Fruit fly (Drosophila melanogaster) whole organism, embryonic: ENCODE measurements around the gene nesd.

Source experiments
- Abd-B ChIP-seq: fragments of 200-800 bp; sonication (Bioruptor generic); optimal IDR thresholded peaks from 2 replicates; lab custom pipeline; 2018; ENCODE audit warnings: missing biosample characterization, mild to moderate bottlenecking, missing genetic modification characterization, moderate library complexity
- Bdp1 ChIP-seq: fragments of 200-800 bp; sonication (Bioruptor generic); optimal IDR thresholded peaks from 3 replicates; lab custom pipeline; 2016; ENCODE audit warnings: missing biosample characterization, missing genetic modification characterization
- Bgb ChIP-seq: fragments of 200-800 bp; sonication (Bioruptor generic); IDR thresholded peaks from 2 replicates; pipeline ENCODE4 v1.3.6; 2022; ENCODE audit warnings: missing biosample characterization, missing genetic modification characterization; ENCODE audit not compliant: partially characterized antibody
- CG10209 ChIP-seq: fragments of 200-800 bp; sonication (Bioruptor generic); optimal IDR thresholded peaks from 3 replicates; lab custom pipeline; 2017; ENCODE audit warnings: missing biosample characterization, mild to moderate bottlenecking, missing genetic modification characterization, missing genetic modification reagents
- CG12155 ChIP-seq: fragments of 200-800 bp; sonication (Bioruptor generic); optimal IDR thresholded peaks from 3 replicates; lab custom pipeline; 2016; ENCODE audit warnings: missing biosample characterization, missing genetic modification characterization
- CG12769 ChIP-seq: fragments of 200-800 bp; sonication (Bioruptor generic); optimal IDR thresholded peaks from 2 replicates; lab custom pipeline; 2019; ENCODE audit warnings: missing biosample characterization, mild to moderate bottlenecking, missing genetic modification characterization, moderate library complexity
- CG13624 ChIP-seq: fragments of 200-800 bp; sonication (Bioruptor generic); optimal IDR thresholded peaks from 2 replicates; lab custom pipeline; 2016; ENCODE audit warnings: missing biosample characterization, missing genetic modification characterization
- CG15269 ChIP-seq: fragments of 200-800 bp; sonication (Bioruptor generic); optimal IDR thresholded peaks from 2 replicates; lab custom pipeline; 2018; ENCODE audit warnings: missing biosample characterization, mild to moderate bottlenecking, missing genetic modification characterization, moderate library complexity
- CG15514 ChIP-seq: fragments of 200-800 bp; sonication (Bioruptor generic); optimal IDR thresholded peaks from 3 replicates; lab custom pipeline; 2017; ENCODE audit warnings: missing biosample characterization, missing genetic modification characterization, mild to moderate bottlenecking, moderate library complexity, missing genetic modification reagents
- CG1603 ChIP-seq: fragments of 200-800 bp; sonication (Bioruptor generic); optimal IDR thresholded peaks from 2 replicates; lab custom pipeline; 2019; ENCODE audit warnings: missing biosample characterization, mild to moderate bottlenecking, missing genetic modification characterization, moderate library complexity
- CG17361 ChIP-seq: fragments of 200-800 bp; sonication (Bioruptor generic); IDR thresholded peaks from 3 replicates; pipeline ENCODE4 v1.3.6; 2022; ENCODE audit warnings: missing biosample characterization, missing genetic modification characterization
- CG1832 ChIP-seq: fragments of 200-800 bp; sonication (Bioruptor generic); optimal IDR thresholded peaks from 2 replicates; lab custom pipeline; 2017; ENCODE audit warnings: missing biosample characterization, mild to moderate bottlenecking, missing genetic modification characterization, inconsistent platforms
- CG18599 ChIP-seq: fragments of 200-800 bp; sonication (Bioruptor generic); optimal IDR thresholded peaks from 3 replicates; lab custom pipeline; 2017; ENCODE audit warnings: missing biosample characterization, missing genetic modification characterization, mild to moderate bottlenecking, moderate library complexity, missing genetic modification reagents
- CG30020 ChIP-seq: fragments of 200-800 bp; optimal IDR thresholded peaks from 2 replicates; lab custom pipeline; 2019; ENCODE audit warnings: missing biosample characterization, mild to moderate bottlenecking, missing genetic modification characterization, moderate library complexity
- CG30403 ChIP-seq: fragments of 200-800 bp; sonication (Bioruptor generic); optimal IDR thresholded peaks from 3 replicates; lab custom pipeline; 2016; ENCODE audit warnings: missing biosample characterization, missing genetic modification characterization
- CG31441 ChIP-seq: fragments of 200-800 bp; sonication (Bioruptor generic); IDR thresholded peaks from 2 replicates; pipeline ENCODE4 v1.3.6; 2022; ENCODE audit warnings: missing biosample characterization, missing genetic modification characterization
- CG33213 ChIP-seq: fragments of 200-800 bp; sonication (Bioruptor generic); optimal IDR thresholded peaks from 3 replicates; lab custom pipeline; 2016; ENCODE audit warnings: missing biosample characterization, missing genetic modification characterization
- CG5180 ChIP-seq: fragments of 200-800 bp; sonication (Bioruptor generic); optimal IDR thresholded peaks from 3 replicates; lab custom pipeline; 2017; ENCODE audit warnings: missing biosample characterization, missing genetic modification characterization, mild to moderate bottlenecking, moderate library complexity, missing genetic modification reagents
- CG7556 ChIP-seq: fragments of 200-800 bp; sonication (Bioruptor generic); optimal IDR thresholded peaks from 2 replicates; lab custom pipeline; 2017; ENCODE audit warnings: missing biosample characterization, mild to moderate bottlenecking, missing genetic modification characterization
- CG9932 ChIP-seq: fragments of 200-800 bp; sonication (Bioruptor generic); IDR thresholded peaks from 2 replicates; pipeline ENCODE4 v1.3.6; 2022; ENCODE audit warnings: missing biosample characterization, missing genetic modification characterization
- Chrac-16 ChIP-seq: fragments of 200-800 bp; sonication (Bioruptor generic); optimal IDR thresholded peaks from 3 replicates; lab custom pipeline; 2016; ENCODE audit warnings: missing biosample characterization, missing genetic modification characterization
- CoRest ChIP-seq: fragments of 200-800 bp; sonication (Bioruptor generic); optimal IDR thresholded peaks from 3 replicates; lab custom pipeline; 2018; ENCODE audit warnings: missing biosample characterization, mild to moderate bottlenecking, missing genetic modification characterization, moderate library complexity
- Ets97D ChIP-seq: fragments of 200-800 bp; sonication (Bioruptor generic); optimal IDR thresholded peaks from 3 replicates; lab custom pipeline; 2016; ENCODE audit warnings: missing biosample characterization, missing genetic modification characterization
- Gsc ChIP-seq: fragments of 200-800 bp; sonication (Bioruptor generic); IDR thresholded peaks from 2 replicates; pipeline ENCODE4 v1.3.6; 2022; ENCODE audit warnings: missing biosample characterization, missing genetic modification characterization
- HLH54F ChIP-seq: fragments of 200-800 bp; sonication (Bioruptor generic); optimal IDR thresholded peaks from 3 replicates; lab custom pipeline; 2016; ENCODE audit warnings: missing biosample characterization, missing genetic modification characterization
- Hey ChIP-seq: fragments of 200-800 bp; sonication (Bioruptor generic); optimal IDR thresholded peaks from 3 replicates; lab custom pipeline; 2018; ENCODE audit warnings: missing biosample characterization, mild to moderate bottlenecking, missing genetic modification characterization
- Hsf ChIP-seq: fragments of 200-800 bp; sonication (Bioruptor generic); optimal IDR thresholded peaks from 3 replicates; lab custom pipeline; 2016; ENCODE audit warnings: missing biosample characterization, missing genetic modification characterization
- NfI ChIP-seq: fragments of 200-800 bp; sonication (Bioruptor generic); optimal IDR thresholded peaks from 3 replicates; lab custom pipeline; 2018; ENCODE audit warnings: missing biosample characterization, mild to moderate bottlenecking, missing genetic modification characterization, moderate library complexity
- Rfx ChIP-seq: fragments of 200-800 bp; sonication (Bioruptor generic); IDR thresholded peaks from 2 replicates; pipeline ENCODE4 v1.3.6; 2022; ENCODE audit warnings: missing biosample characterization, missing genetic modification characterization
- Sox100B ChIP-seq: fragments of 200-800 bp; sonication (Bioruptor generic); optimal IDR thresholded peaks from 3 replicates; lab custom pipeline; 2018; ENCODE audit warnings: missing biosample characterization, mild to moderate bottlenecking, missing genetic modification characterization
- Vsx1 ChIP-seq: fragments of 200-800 bp; sonication (Bioruptor generic); optimal IDR thresholded peaks from 2 replicates; lab custom pipeline; 2017; ENCODE audit warnings: missing biosample characterization, mild to moderate bottlenecking, missing genetic modification characterization, missing genetic modification reagents
- crp ChIP-seq, 2 experiments: fragments of 200-800 bp; sonication (Bioruptor generic); optimal IDR thresholded peaks; 2 replicates in 1 of 2; 3 replicates in 1 of 2; lab custom pipeline; 2017; ENCODE audit warnings: missing biosample characterization in 2 of 2, missing genetic modification characterization in 2 of 2, mild to moderate bottlenecking in 1 of 2, moderate library complexity in 1 of 2
- dati ChIP-seq: fragments of 200-800 bp; sonication (Bioruptor generic); IDR thresholded peaks from 2 replicates; pipeline ENCODE4 v1.3.6; 2022; ENCODE audit warnings: missing biosample characterization, missing genetic modification characterization
- dmrt11E ChIP-seq: fragments of 200-800 bp; sonication (Bioruptor generic); optimal IDR thresholded peaks from 3 replicates; lab custom pipeline; 2018; ENCODE audit warnings: missing biosample characterization, mild to moderate bottlenecking, missing genetic modification characterization, moderate library complexity
- ems ChIP-seq: fragments of 200-800 bp; sonication (Bioruptor generic); optimal IDR thresholded peaks from 3 replicates; lab custom pipeline; 2016; ENCODE audit warnings: missing biosample characterization, missing genetic modification characterization
- ewg ChIP-seq: fragments of 200-800 bp; sonication (Bioruptor generic); optimal IDR thresholded peaks from 3 replicates; lab custom pipeline; 2017; ENCODE audit warnings: mild to moderate bottlenecking, missing biosample characterization, missing genetic modification reagents, missing genetic modification characterization
- gem ChIP-seq: fragments of 200-800 bp; sonication (Bioruptor generic); optimal IDR thresholded peaks from 2 replicates; lab custom pipeline; 2019; ENCODE audit warnings: missing biosample characterization, mild to moderate bottlenecking, missing genetic modification characterization, moderate library complexity
- grau ChIP-seq: fragments of 200-800 bp; optimal IDR thresholded peaks from 3 replicates; lab custom pipeline; 2019; ENCODE audit warnings: missing biosample characterization, mild to moderate bottlenecking, missing genetic modification characterization, moderate library complexity
- hbn ChIP-seq: fragments of 200-800 bp; sonication (Bioruptor generic); IDR thresholded peaks from 2 replicates; pipeline ENCODE4 v1.3.6; 2022; ENCODE audit warnings: missing biosample characterization, missing genetic modification characterization; ENCODE audit not compliant: partially characterized antibody
- hkb ChIP-seq, 2 experiments: fragments of 200-800 bp in 1 of 2; fragments of >200 bp in 1 of 2; sonication (Bioruptor generic) in 1 of 2; IDR thresholded peaks in 1 of 2; optimal IDR thresholded peaks in 1 of 2; 2 replicates each; pipeline versions ENCODE4 v1.3.6 to Lab custom; 2017 to 2022; ENCODE audit warnings: missing biosample characterization in 1 of 2, missing genetic modification characterization in 1 of 2
- ind ChIP-seq: fragments of 200-800 bp; sonication (Bioruptor generic); optimal IDR thresholded peaks from 3 replicates; lab custom pipeline; 2016; ENCODE audit warnings: missing biosample characterization, missing genetic modification characterization
- jigr1 ChIP-seq: fragments of 200-800 bp; sonication (Bioruptor generic); IDR thresholded peaks from 3 replicates; pipeline ENCODE4 v1.3.6; 2022; ENCODE audit warnings: missing biosample characterization, missing genetic modification characterization
- klu ChIP-seq: fragments of 200-800 bp; sonication (Bioruptor generic); IDR thresholded peaks from 2 replicates; pipeline ENCODE4 v1.3.6; 2022; ENCODE audit warnings: missing biosample characterization, missing genetic modification characterization
- lbe ChIP-seq: fragments of 200-800 bp; sonication (Bioruptor generic); optimal IDR thresholded peaks from 2 replicates; lab custom pipeline; 2016; ENCODE audit warnings: missing biosample characterization, mild to moderate bottlenecking, missing genetic modification characterization
- nerfin-1 ChIP-seq: fragments of 200-800 bp; sonication (Bioruptor generic); optimal IDR thresholded peaks from 3 replicates; lab custom pipeline; 2019; ENCODE audit warnings: missing biosample characterization, mild to moderate bottlenecking, missing genetic modification characterization, moderate library complexity
- nmo ChIP-seq: fragments of 200-800 bp; sonication (Bioruptor generic); optimal IDR thresholded peaks from 2 replicates; lab custom pipeline; 2018; ENCODE audit warnings: missing biosample characterization, mild to moderate bottlenecking, missing genetic modification characterization, moderate library complexity
- rib ChIP-seq: fragments of 200-800 bp; sonication (Bioruptor generic); IDR thresholded peaks from 2 replicates; pipeline ENCODE4 v1.3.6; 2022; ENCODE audit warnings: missing biosample characterization, missing genetic modification characterization
- sob ChIP-seq: fragments of 200-800 bp; sonication (Bioruptor generic); IDR thresholded peaks from 2 replicates; pipeline ENCODE4 v1.3.6; 2022; ENCODE audit warnings: missing biosample characterization, missing genetic modification characterization
- zfh2 ChIP-seq: fragments of 200-800 bp; sonication (Bioruptor generic); optimal IDR thresholded peaks from 2 replicates; lab custom pipeline; 2016; ENCODE audit warnings: missing biosample characterization, missing genetic modification characterization

The nesd gene

DNA sequence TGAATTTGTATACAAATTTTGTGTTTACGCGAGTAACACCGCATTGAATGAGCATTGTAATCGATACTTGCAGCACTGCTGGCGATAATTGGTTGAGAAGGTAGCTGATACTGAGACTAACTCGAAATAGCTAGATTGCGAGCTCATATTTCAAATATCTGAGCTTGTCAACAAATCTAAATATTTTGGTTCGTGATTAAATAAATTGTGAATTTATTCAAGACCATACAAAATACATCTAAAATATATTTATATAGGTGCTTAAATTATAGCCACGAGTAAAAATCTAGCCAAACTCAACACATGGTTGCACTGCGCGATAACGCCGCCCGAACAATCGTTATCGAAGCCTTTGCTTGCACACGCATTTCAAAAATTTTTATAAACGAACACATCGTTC lies at the start of gene nesd, which contains the start of gene Taf13 (continued):
- TF ChIP-seq CG1832 (GFP tag; lab: Kevin White, UChicago) = no peak
- no peak for TF ChIP-seq Hey (tag; lab: Kevin White, UChicago)
- TF ChIP-seq sob = 0 out of 2 replicates have a peak, but pooled peaks have one; percentile 17
- TF ChIP-seq hbn = peak; percentile 67; the same call in 1 of the 2 replicates
- TF ChIP-seq Hsf (GFP tag; lab: Kevin White, UChicago) = peak; percentile 52
- peak; percentile 21 for TF ChIP-seq ind
- TF ChIP-seq Rfx (GFP tag; lab: Robert Waterston, UW) = peak; percentile 28; the same call in 1 of the 2 replicates
- TF ChIP-seq gem (tag; lab: Kevin White, UChicago) = peak; percentile 55
- TF ChIP-seq nerfin-1 (tag; lab: Kevin White, UChicago) = peak; percentile 39
- TF ChIP-seq CG30020 (tag; lab: Kevin White, UChicago) = peak; percentile 80
- peak; percentile 28 for TF ChIP-seq HLH54F (GFP tag; lab: Kevin White, UChicago)
- TF ChIP-seq CG17361 (GFP tag; lab: Robert Waterston, UW) = peak; percentile 77
- peak; percentile 66 for TF ChIP-seq grau (tag; lab: Kevin White, UChicago)
- peak; percentile 31 for TF ChIP-seq zfh2 (GFP tag; lab: Kevin White, UChicago)
- peak; percentile 10 for TF ChIP-seq ems (GFP tag; lab: Kevin White, UChicago)
- no peak for TF ChIP-seq dati (GFP tag; lab: Robert Waterston, UW)
- TF ChIP-seq NfI = peak; percentile 46
- peak; percentile 33 for TF ChIP-seq Sox100B (GFP tag; lab: Kevin White, UChicago)
- TF ChIP-seq klu (GFP tag; lab: Robert Waterston, UW) = no peak
- TF ChIP-seq CG9932 = peak; percentile 50
- peak; percentile 62 for TF ChIP-seq CG30403 (GFP tag; lab: Kevin White, UChicago)
- TF ChIP-seq crp (GFP tag; optimal IDR thresholded peaks at IDR 0.05; lab: Kevin White, UChicago) = peak in 1 of 2 experiments; percentile 52
- TF ChIP-seq CG18599 (GFP tag; lab: Kevin White, UChicago) = peak; percentile 12
- TF ChIP-seq jigr1 = no peak
- TF ChIP-seq nmo (GFP tag; lab: Kevin White, UChicago) = peak; percentile 79
- peak; percentile 56; the same call in 1 of the 2 replicates for TF ChIP-seq rib (GFP tag; lab: Robert Waterston, UW)
- peak; percentile 18 for TF ChIP-seq CG33213 (GFP tag; lab: Kevin White, UChicago)
- TF ChIP-seq Bdp1 (GFP tag; lab: Kevin White, UChicago) = peak; percentile 1
- TF ChIP-seq Gsc = no peak
- peak; percentile 11 for TF ChIP-seq Chrac-16 (GFP tag; lab: Kevin White, UChicago)
- TF ChIP-seq Abd-B (GFP tag; lab: Kevin White, UChicago) = peak; percentile 41
- TF ChIP-seq CoRest (tag; lab: Kevin White, UChicago) = peak; percentile 72
- TF ChIP-seq CG7556 (GFP tag; lab: Kevin White, UChicago) = peak; percentile 1
- peak; percentile 46 for TF ChIP-seq Ets97D (GFP tag; lab: Kevin White, UChicago)
- TF ChIP-seq dmrt11E (tag; lab: Kevin White, UChicago) = peak; percentile 46
- TF ChIP-seq CG13624 (GFP tag; lab: Kevin White, UChicago) = peak; percentile 25
- peak; percentile 15 for TF ChIP-seq CG12769 (tag; lab: Kevin White, UChicago)
- TF ChIP-seq ewg (GFP tag; lab: Kevin White, UChicago) = no peak
- peak; percentile 27 for TF ChIP-seq lbe (GFP tag; lab: Kevin White, UChicago)
- TF ChIP-seq CG5180 (GFP tag; lab: Kevin White, UChicago) = no peak
- peak; percentile 29 for TF ChIP-seq CG1603
- peak; percentile 53 for TF ChIP-seq Bgb (GFP tag; lab: Robert Waterston, UW)
- peak; percentile 28 for TF ChIP-seq CG12155 (GFP tag; lab: Kevin White, UChicago)
- TF ChIP-seq CG15269 (tag; lab: Kevin White, UChicago) = peak; percentile 32
- TF ChIP-seq CG31441 (GFP tag; lab: Robert Waterston, UW) = peak; percentile 50; the same call in 1 of the 2 replicates
- TF ChIP-seq CG10209 (GFP tag; lab: Kevin White, UChicago) = no peak
- no peak for TF ChIP-seq Vsx1
- TF ChIP-seq CG15514 (GFP tag; lab: Kevin White, UChicago) = peak; percentile 65
- TF ChIP-seq hkb (optimal IDR thresholded peaks at IDR 0.05; lab: Kevin White, UChicago) = peak; percentile 82
- no peak for TF ChIP-seq hkb (GFP tag; IDR thresholded peaks at IDR 0.05; lab: Robert Waterston, UW)
